Worm (Caenorhabditis elegans): Measurements from ENCODE around the gene F57A10.2.
"Not testable (repeated sequence)": the region's sequence is repeated elsewhere in the genome, so short reads cannot be mapped to it uniquely, and the experiment has no call there.

F57A10.2 gene

DNA sequence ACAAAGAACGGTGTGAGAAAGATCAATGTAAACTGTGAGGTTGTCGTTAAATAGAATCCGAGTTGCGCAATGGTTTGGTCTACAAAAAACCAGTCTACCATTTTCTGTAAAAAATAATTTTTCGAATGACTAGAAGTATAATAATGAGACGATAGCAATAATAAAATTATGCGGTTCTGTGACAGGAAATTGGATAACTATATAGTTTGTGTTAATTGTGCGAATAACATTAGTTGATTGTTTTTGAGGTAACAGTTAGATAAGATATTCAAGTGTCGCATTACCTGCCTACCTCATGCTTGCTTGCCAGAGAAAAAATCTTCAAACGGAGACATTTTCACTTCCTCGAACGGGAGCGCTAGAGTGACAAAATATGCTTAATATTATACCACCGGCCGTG is 24.5 kb upstream of the F57A10.2 start, which contains the start of gene str-18:
TSS of gene str-18 (minus strand) at position 101 of the 400 bp plus-strand sequence.
- no peak for TF ChIP-seq nhr-71 (tag; optimal IDR thresholded peaks at IDR 0.05)
- no peak for TF ChIP-seq skn-1 (tag; optimal IDR thresholded peaks at IDR 0.05)
- no peak for TF ChIP-seq vab-15 (tag; optimal IDR thresholded peaks at IDR 0.05)
- no peak for TF ChIP-seq hpl-2 (GFP tag; optimal IDR thresholded peaks at IDR 0.05)
- no peak for TF ChIP-seq lin-39 (tag; optimal IDR thresholded peaks at IDR 0.05)
- TF ChIP-seq xbp-1 (tag; optimal IDR thresholded peaks at IDR 0.05) = no peak
- no peak for TF ChIP-seq ceh-90 (tag; optimal IDR thresholded peaks at IDR 0.05)
- TF ChIP-seq mab-9 (GFP tag; IDR thresholded peaks at IDR 0.05) = no peak
- TF ChIP-seq nhr-20 (tag; optimal IDR thresholded peaks at IDR 0.05) = no peak
- no peak for TF ChIP-seq swsn-7 (tag; optimal IDR thresholded peaks at IDR 0.05)

DNA sequence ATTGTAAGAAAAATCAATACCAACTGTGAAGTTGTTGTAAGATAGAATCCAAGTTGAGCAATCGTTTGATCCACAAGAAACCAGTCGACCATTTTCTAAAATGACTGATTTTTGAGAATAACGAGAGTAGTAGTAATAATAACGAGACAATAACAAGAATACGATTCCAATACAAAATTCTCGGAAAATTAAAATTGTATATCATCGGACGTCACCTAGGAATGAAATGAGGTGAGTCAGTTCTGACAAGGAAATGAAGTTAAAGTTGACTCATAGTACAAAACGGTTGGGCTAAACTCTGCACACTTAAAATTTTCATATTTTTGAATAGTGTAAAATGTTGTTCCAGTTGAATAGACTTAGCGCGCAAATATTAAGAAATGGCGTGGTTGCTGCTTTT is 22.0 kb upstream of the F57A10.2 start, which contains the start of gene str-19:
TSS of gene str-19 (minus strand) at position 101 of the 400 bp plus-strand sequence.
- TF ChIP-seq zip-4 (GFP tag; optimal IDR thresholded peaks at IDR 0.05); blmp-1 (tag; optimal IDR thresholded peaks at IDR 0.05); nhr-47 (tag; optimal IDR thresholded peaks at IDR 0.05): not testable (repeated sequence)

DNA sequence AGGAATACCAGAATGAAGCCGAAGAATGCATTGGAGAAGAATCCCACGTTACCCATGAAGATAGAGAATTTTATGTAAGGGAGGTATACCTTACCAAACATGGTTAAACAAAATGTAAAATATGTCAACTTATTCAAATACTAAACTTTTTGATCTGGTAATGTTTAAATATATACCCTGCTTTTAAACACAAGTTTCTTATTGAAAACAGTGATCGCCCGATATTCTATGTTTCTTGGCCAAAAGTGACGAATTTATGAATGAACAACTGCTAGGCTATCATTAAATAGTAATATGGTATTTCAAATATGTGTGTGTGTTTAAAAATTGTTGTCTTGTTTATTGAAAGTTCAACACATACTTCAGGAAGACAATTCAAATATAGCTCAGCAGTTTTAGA is 18.0 kb upstream of the F57A10.2 start, which contains the start of gene T23D5.8:
TSS of gene T23D5.8 (minus strand) at position 101 of the 400 bp plus-strand sequence.
- not testable (repeated sequence) for TF ChIP-seq tlp-1, nhr-76, dsc-1 (tag; optimal IDR thresholded peaks at IDR 0.05)

DNA sequence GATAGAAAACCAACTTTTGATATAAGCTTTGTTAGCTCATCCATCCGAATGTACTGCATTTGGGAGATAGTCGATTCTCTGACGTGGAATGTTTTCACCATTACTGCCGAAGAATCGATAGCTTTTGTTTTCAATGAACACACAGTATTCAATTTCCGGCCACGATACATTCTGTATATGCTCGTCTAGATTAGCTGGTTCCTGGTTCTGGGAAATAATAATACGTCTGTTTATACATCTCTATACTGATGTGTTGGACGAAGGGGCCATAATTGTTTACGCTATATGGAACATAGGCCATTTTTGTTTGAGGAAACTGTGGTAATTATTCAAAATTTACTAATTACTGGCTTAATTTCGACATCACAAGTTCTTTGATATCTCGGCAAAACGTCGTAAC is 16.2 kb upstream of the F57A10.2 start, which contains the start of gene str-6:
TSS of gene str-6 (minus strand) at position 101 of the 400 bp plus-strand sequence.
- no peak for TF ChIP-seq hlh-4 (tag; optimal IDR thresholded peaks at IDR 0.05)
- no peak for TF ChIP-seq nhr-28 (tag; optimal IDR thresholded peaks at IDR 0.05)
- TF ChIP-seq unc-98 (GFP tag; IDR thresholded peaks at IDR 0.05) = no peak
- no peak for TF ChIP-seq rnt-1 (tag; optimal IDR thresholded peaks at IDR 0.05)
- TF ChIP-seq nhr-47 (tag; optimal IDR thresholded peaks at IDR 0.05) = no peak
- no peak for TF ChIP-seq nhr-84 (tag; optimal IDR thresholded peaks at IDR 0.05)
- no peak for TF ChIP-seq C34B4.2 (tag; optimal IDR thresholded peaks at IDR 0.05)
- TF ChIP-seq fkh-8 (tag; optimal IDR thresholded peaks at IDR 0.05) = no peak
- no peak for TF ChIP-seq zag-1 (tag; optimal IDR thresholded peaks at IDR 0.05)

DNA sequence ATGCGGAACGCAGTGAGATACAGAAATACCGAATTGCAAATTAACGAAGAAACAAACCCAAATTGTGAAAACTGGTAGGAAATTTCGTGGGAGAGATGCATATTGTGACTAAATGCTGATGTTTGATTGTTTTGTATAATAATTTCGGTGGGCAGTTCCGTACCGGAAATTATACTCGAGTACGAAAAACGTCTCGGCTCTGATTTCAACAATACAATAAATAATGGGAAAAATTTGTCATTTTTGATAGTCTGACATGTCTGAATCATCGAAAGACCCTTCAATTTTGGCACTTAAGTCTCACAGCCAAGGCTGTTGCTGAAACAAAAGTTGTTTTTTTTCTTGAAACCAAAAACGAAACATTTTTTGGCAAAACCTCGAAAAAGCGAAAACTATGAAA is 14.3 kb upstream of the F57A10.2 start, which contains the start of gene str-43:
TSS of gene str-43 (minus strand) at position 101 of the 400 bp plus-strand sequence.
- TF ChIP-seq dpl-1 (GFP tag; optimal IDR thresholded peaks at IDR 0.05) (no peak), ceh-82 (tag; optimal IDR thresholded peaks at IDR 0.05) (no peak), irx-1 (tag; optimal IDR thresholded peaks at IDR 0.05) (no peak), isw-1 (GFP tag; IDR thresholded peaks at IDR 0.05) (no peak), unc-30 (tag; optimal IDR thresholded peaks at IDR 0.05) (no peak), ama-1 (optimal IDR thresholded peaks at IDR 0.05) (no peak)

DNA sequence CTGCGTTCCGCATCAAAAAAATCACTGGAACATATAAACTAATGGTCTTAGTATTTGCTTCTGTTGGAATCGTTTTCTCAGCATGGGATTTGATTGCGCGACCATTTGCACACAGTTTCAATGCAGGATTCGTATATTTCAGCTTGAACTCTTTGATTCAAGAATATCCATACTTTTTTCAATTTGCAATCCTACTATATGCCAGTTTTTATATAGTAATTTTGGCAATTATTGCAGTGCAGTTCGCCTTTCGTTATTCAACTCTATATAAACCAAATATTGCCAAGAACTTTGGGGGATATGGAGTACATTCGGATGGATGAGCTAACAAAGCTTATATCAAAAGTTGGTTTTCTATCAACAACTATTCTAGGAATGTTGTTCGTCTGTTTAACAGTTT is 13.4 kb upstream of the F57A10.2 start, which contains the start of gene str-5:
TSS of gene str-5 (plus strand) at position 301 of the 400 bp plus-strand sequence.
- not testable (repeated sequence) for TF ChIP-seq C34B4.2 (tag; optimal IDR thresholded peaks at IDR 0.05); hlh-17 (GFP tag; optimal IDR thresholded peaks at IDR 0.05; ENCODE audit: borderline replicate concordance); unc-86 (tag; optimal IDR thresholded peaks at IDR 0.05)

All from whole organism, L1 larva.